Worm (Caenorhabditis elegans): ENCODE results near the gene C25A6.1.

The C25A6.1 gene

DNA sequence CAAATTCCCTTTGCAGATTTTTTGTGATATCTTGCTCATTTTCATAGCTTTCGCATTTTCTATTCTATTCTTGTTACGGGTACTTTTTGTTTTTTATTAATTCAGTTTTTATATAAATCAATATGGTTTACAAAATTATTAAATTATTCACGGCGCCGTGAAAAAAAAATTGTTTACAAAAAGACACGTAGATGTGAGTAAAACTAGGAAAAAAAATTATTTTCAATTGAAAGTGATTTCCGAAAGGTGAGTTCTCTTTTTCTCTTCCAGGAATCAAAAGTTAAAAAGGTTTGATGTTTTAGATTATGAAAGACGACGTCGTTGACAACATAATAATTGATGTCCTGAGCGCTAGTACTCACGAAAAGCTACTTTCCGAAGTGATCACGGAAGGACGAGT, at the start of gene C25A6.1:
C25A6.1 (plus strand) TSS at position 301 of the 400 bp plus-strand sequence.
- TF ChIP-seq nhr-102 (tag; optimal IDR thresholded peaks at IDR 0.05) (no peak), ztf-7 (tag; optimal IDR thresholded peaks at IDR 0.05) (no peak), mes-2 (tag; optimal IDR thresholded peaks at IDR 0.05; ENCODE audit: poor library complexity, severe bottlenecking) (no peak), dmd-8 (GFP tag; IDR thresholded peaks at IDR 0.05) (no peak), lin-39 (tag; optimal IDR thresholded peaks at IDR 0.05) (no peak), egl-43 (GFP tag; IDR thresholded peaks at IDR 0.05) (no peak), arid-1 (GFP tag; conservative IDR thresholded peaks at IDR 0.05) (no peak), tra-1 (GFP tag; IDR thresholded peaks at IDR 0.05) (no peak)

DNA sequence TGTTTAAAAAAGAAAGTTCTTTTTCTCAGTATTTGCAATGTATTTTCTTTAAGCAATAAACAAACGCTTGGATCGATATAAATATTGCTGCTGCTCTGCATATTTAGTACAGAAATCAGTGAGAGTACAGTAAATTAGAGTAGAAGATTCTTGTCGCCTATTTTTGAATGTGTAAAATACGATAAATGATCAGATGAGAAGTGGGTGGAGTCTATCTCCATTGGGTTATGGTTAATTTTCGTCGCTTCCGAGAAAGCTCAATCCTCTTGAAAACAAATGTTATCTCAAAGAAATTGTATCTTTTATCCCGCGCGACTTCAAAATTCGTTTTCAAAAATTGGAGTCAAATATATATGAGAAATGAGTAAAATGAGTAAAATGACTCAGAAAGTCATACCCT, 49.6 kb upstream of the C25A6.1 start, which contains the start of gene nhr-216:
nhr-216 (minus strand) TSS at position 101 of the 400 bp plus-strand sequence.
- TF ChIP-seq aha-1 (tag) (peak; percentile 71), ZK546.5 (tag; optimal IDR thresholded peaks at IDR 0.05) (no peak), lin-39 (tag; optimal IDR thresholded peaks at IDR 0.05) (no peak), ama-1 (optimal IDR thresholded peaks at IDR 0.05) (no peak)

DNA sequence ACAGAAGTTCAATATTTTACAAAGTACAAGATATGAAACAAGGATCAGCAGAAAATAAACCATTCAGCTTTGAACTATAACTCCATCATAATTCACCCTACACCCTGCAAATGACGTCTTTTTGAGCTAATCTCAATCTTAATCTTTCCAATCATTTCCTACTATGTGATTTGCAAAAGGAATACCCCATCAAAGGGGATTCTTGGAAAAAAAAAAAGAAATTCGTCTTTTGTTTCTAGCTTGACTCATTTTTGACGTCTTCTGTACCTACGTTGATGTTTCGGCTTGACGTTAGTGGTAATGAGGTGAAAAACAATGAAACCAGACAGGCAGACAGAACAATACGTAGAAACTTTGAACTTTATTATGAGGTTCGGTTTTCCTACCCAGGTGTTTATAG, 46.1 kb upstream of the C25A6.1 start:
- no peak for TF ChIP-seq nhr-76 (tag; optimal IDR thresholded peaks at IDR 0.05)
- no peak for TF ChIP-seq tra-1 (GFP tag; IDR thresholded peaks at IDR 0.05)
- no peak for TF ChIP-seq nhr-41 (GFP tag; IDR thresholded peaks at IDR 0.05)
- no peak for TF ChIP-seq lir-3 (tag; optimal IDR thresholded peaks at IDR 0.05)
- TF ChIP-seq ceh-62 (tag; optimal IDR thresholded peaks at IDR 0.05): no peak
- no peak for TF ChIP-seq dve-1 (tag; optimal IDR thresholded peaks at IDR 0.05; ENCODE audit: insufficient read depth)
- no peak for TF ChIP-seq unc-130 (GFP tag; optimal IDR thresholded peaks at IDR 0.05)

- no peak for TF ChIP-seq php-3 (GFP tag; IDR thresholded peaks at IDR 0.05)
- no peak for TF ChIP-seq unc-130 (GFP tag; optimal IDR thresholded peaks at IDR 0.05)
- no peak for TF ChIP-seq nhr-111 (GFP tag; optimal IDR thresholded peaks at IDR 0.05)
- no peak for TF ChIP-seq mxl-2 (GFP tag; conservative IDR thresholded peaks at IDR 0.05)
- no peak for TF ChIP-seq ztf-11 (tag; optimal IDR thresholded peaks at IDR 0.05)
- no peak for TF ChIP-seq zip-2 (tag; optimal IDR thresholded peaks at IDR 0.05)
- TF ChIP-seq spr-1 (tag; optimal IDR thresholded peaks at IDR 0.05): no peak
- TF ChIP-seq zfp-2 (tag; optimal IDR thresholded peaks at IDR 0.05): no peak
- no peak for TF ChIP-seq F44E2.7 (GFP tag; IDR thresholded peaks at IDR 0.05)
These were observed 43.5 kb upstream of the C25A6.1 start, which contains the start of gene T09D3.8 for ce11 chrV:5364863-5365262. Gene T09D3.8 (plus strand): TSS chrV:5365163.

- TF ChIP-seq aha-1 (tag) (peak; percentile 2), lim-7 (GFP tag; IDR thresholded peaks at IDR 0.05) (no peak)
These were observed 39.5 kb upstream of the C25A6.1 start, which contains the start of gene T09D3.9 for ce11 chrV:5368792-5369191. Gene T09D3.9 (minus strand): TSS chrV:5368892.

DNA sequence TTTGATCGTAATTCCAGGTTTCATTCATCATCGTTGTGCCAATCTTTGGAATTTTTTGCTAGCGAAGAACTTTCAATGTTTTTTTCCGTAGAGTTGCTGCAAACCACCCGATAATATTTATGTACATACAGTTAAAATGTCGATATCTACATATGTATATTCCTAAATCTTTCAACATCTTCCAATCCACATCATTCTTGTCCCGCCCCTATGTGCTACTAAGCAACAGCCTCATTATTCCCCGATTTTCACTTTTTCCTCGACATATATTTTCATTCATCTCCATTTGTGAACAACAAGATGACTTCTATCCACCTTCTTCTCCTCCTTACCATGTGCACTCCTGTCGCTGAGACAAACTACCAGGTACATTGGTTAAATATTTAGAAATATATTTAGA, 36.2 kb upstream of the C25A6.1 start, which contains the start of gene C35A11.3:
C35A11.3 (plus strand) TSS at position 301 of the 400 bp plus-strand sequence.
- TF ChIP-seq mep-1 (tag; optimal IDR thresholded peaks at IDR 0.05) (no peak), skn-1 (tag; optimal IDR thresholded peaks at IDR 0.05) (no peak), zip-2 (tag; optimal IDR thresholded peaks at IDR 0.05) (no peak), hmg-1.1 (GFP tag; IDR thresholded peaks at IDR 0.05) (no peak), ctbp-1 (GFP tag; IDR thresholded peaks at IDR 0.05) (no peak), gei-8 (GFP tag; optimal IDR thresholded peaks at IDR 0.05) (no peak), hlh-30 (tag; optimal IDR thresholded peaks at IDR 0.05; ENCODE audit: insufficient read depth) (no peak), daf-8 (GFP tag; IDR thresholded peaks at IDR 0.05) (no peak), F49E8.2 (tag; optimal IDR thresholded peaks at IDR 0.05; ENCODE audit: borderline replicate concordance) (no peak), cey-2 (tag; optimal IDR thresholded peaks at IDR 0.05; ENCODE audit: borderline replicate concordance, insufficient read depth) (no peak), F44E2.7 (GFP tag; IDR thresholded peaks at IDR 0.05) (no peak), hlh-11 (tag; optimal IDR thresholded peaks at IDR 0.05) (no peak), snpc-4 (tag; optimal IDR thresholded peaks at IDR 0.05) (no peak), Y5F2A.4 (GFP tag; optimal IDR thresholded peaks at IDR 0.05) (no peak)

All from whole organism, L4 larva.